Fruit fly (Drosophila melanogaster): ENCODE measurements around the gene CG11786.

The CG11786 gene

DNA sequence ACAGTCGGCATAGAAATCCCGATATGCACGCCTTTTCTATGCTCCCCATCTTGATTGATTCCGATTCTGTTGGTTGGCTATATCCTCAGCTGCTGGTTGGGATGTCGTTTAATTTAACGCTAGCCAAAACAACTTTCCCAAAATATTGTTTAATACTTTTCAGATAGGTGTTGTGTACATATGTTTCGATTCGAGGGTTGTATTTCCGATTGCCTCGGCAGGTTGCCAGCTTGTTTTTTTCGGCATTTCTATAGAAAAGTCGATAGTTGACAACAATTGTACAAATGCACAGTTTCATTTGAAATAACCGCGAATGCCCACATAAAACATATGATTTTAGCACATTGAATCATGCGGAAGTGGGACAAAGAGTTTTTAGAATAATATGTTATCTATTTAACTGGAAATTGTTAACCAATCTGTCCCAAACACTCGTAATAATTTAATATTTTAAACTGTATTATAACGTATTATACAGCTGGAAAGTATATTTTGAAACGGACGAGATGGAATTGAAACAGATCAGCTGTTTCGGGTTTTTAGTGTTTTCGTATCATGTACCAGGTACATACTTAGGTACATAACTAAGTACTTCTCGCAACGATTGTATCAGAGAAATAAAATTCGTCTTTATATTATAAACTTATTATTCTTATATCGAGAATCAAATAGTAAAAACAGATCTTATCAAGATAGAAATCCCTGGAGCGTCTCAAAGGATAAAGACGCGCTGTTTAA lies 8.5 kb downstream of the CG11786 start, which contains the start of gene CG31109 (continued):
- TF ChIP-seq Max (GFP tag; optimal IDR thresholded peaks at IDR 0.05) (no peak), knrl (GFP tag; IDR thresholded peaks at IDR 0.05; ENCODE audit: partially characterized antibody) (no peak), tup (GFP tag; optimal IDR thresholded peaks at IDR 0.05) (no peak), CG11560 (tag; IDR thresholded peaks at IDR 0.05) (no peak), CG7271 (tag; optimal IDR thresholded peaks at IDR 0.05) (no peak), Camta (GFP tag; optimal IDR thresholded peaks at IDR 0.05) (no peak), CG14441 (GFP tag; IDR thresholded peaks at IDR 0.05) (0 out of 2 replicates have a peak, but pooled peaks have one; percentile 17), MESR4 (GFP tag; optimal IDR thresholded peaks at IDR 0.05) (peak; percentile 79), CG15696 (tag; optimal IDR thresholded peaks at IDR 0.05) (peak; percentile 46), NfI (GFP tag; optimal IDR thresholded peaks at IDR 0.05) (no peak), vfl (GFP tag; optimal IDR thresholded peaks at IDR 0.05) (no peak), Xbp1 (GFP tag; optimal IDR thresholded peaks at IDR 0.05) (peak; percentile 20), Lhr (GFP tag; optimal IDR thresholded peaks at IDR 0.05) (peak; percentile 31), CG43689 (GFP tag; IDR thresholded peaks at IDR 0.05) (no peak), slbo (GFP tag; IDR thresholded peaks at IDR 0.05) (no peak), Scr (GFP tag; IDR thresholded peaks at IDR 0.05; ENCODE audit: partially characterized antibody) (peak; percentile 61), Poxn (GFP tag; IDR thresholded peaks at IDR 0.05) (no peak), slp2 (GFP tag; optimal IDR thresholded peaks at IDR 0.05) (no peak), lola (GFP tag; optimal IDR thresholded peaks at IDR 0.05) (peak in 1 of 3 experiments; percentile 5), CG3726 (GFP tag; IDR thresholded peaks at IDR 0.05) (no peak), B-H1 (GFP tag; IDR thresholded peaks at IDR 0.05) (no peak), disco-r (GFP tag; optimal IDR thresholded peaks at IDR 0.05) (no peak), Hr3 (GFP tag; optimal IDR thresholded peaks at IDR 0.05) (no peak), yki (optimal IDR thresholded peaks at IDR 0.05) (no peak), Dad (GFP tag; optimal IDR thresholded peaks at IDR 0.05) (no peak), Aef1 (GFP tag; IDR thresholded peaks at IDR 0.05) (no peak), dysf (GFP tag; IDR thresholded peaks at IDR 0.05) (no peak), sc (optimal IDR thresholded peaks at IDR 0.05) (no peak), sc (GFP tag; optimal IDR thresholded peaks at IDR 0.05) (no peak), mirr (GFP tag; optimal IDR thresholded peaks at IDR 0.05) (peak; percentile 54), ttk (GFP tag; IDR thresholded peaks at IDR 0.05) (no peak), CG13123 (GFP tag; optimal IDR thresholded peaks at IDR 0.05) (no peak), luna (GFP tag; optimal IDR thresholded peaks at IDR 0.05) (no peak), CG9932 (GFP tag; IDR thresholded peaks at IDR 0.05) (no peak), Sry-δ (GFP tag; optimal IDR thresholded peaks at IDR 0.05) (peak; percentile 69), CG2120 (GFP tag; optimal IDR thresholded peaks at IDR 0.05) (peak; percentile 64), CG2712 (tag; optimal IDR thresholded peaks at IDR 0.05) (peak; percentile 32), Tbp (GFP tag; optimal IDR thresholded peaks at IDR 0.05) (no peak), Nf-YB (GFP tag; optimal IDR thresholded peaks at IDR 0.05) (no peak), ftz-f1 (GFP tag; optimal IDR thresholded peaks at IDR 0.05) (no peak), Antp (GFP tag; optimal IDR thresholded peaks at IDR 0.05) (no peak), CG6272 (GFP tag; IDR thresholded peaks at IDR 0.05) (no peak), h (optimal IDR thresholded peaks at IDR 0.05) (no peak), CG13296 (GFP tag; optimal IDR thresholded peaks at IDR 0.05) (peak; percentile 52), E2f1 (GFP tag; IDR thresholded peaks at IDR 0.05) (no peak), cg (GFP tag; optimal IDR thresholded peaks at IDR 0.05) (no peak), Stat92E (GFP tag; optimal IDR thresholded peaks at IDR 0.05) (no peak), CG12071 (GFP tag; optimal IDR thresholded peaks at IDR 0.05) (no peak), tin (GFP tag; optimal IDR thresholded peaks at IDR 0.05) (peak; percentile 35), CG4730 (GFP tag; IDR thresholded peaks at IDR 0.05) (no peak), onecut (GFP tag; IDR thresholded peaks at IDR 0.05) (peak; percentile 60), Fer2 (tag; optimal IDR thresholded peaks at IDR 0.05) (no peak)

Measured in whole organism, embryonic.